Worm (Caenorhabditis elegans) whole organism, young adult: ENCODE results near the gene rskd-1.

Experiments
- C17E4.6 ChIP-seq: fragments of 200-800 bp; sonication (Bioruptor generic); IDR thresholded peaks from 2 replicates; pipeline ENCODE4 v1.3.6; 2022; ENCODE audit warnings: missing genetic modification reagents, missing genetic modification characterization, missing compliant biosample characterization
- F22D6.2 ChIP-seq: sonication (generic microtip); optimal IDR thresholded peaks from 2 replicates; lab custom pipeline; 2016; ENCODE audit warnings: mild to moderate bottlenecking, missing genetic modification characterization, missing compliant biosample characterization
- F49E8.2 ChIP-seq: sonication (generic microtip); optimal IDR thresholded peaks from 3 replicates; lab custom pipeline; 2017; ENCODE audit warnings: missing genetic modification characterization, mild to moderate bottlenecking, missing compliant biosample characterization, antibody characterized with exemption, moderate library complexity; ENCODE audit not compliant: insufficient read depth
- F55B11.4 ChIP-seq: sonication (generic microtip); optimal IDR thresholded peaks from 2 replicates; lab custom pipeline; 2016; ENCODE audit warnings: missing compliant biosample characterization, missing genetic modification characterization, borderline replicate concordance; ENCODE audit not compliant: insufficient read depth
- Y53G8AR.9 ChIP-seq: fragments of 200-800 bp; sonication (Bioruptor generic); conservative IDR thresholded peaks from 2 replicates; pipeline ENCODE4 v1.3.6; 2022; ENCODE audit warnings: missing genetic modification reagents, missing genetic modification characterization, missing compliant biosample characterization
- Y56A3A.18 ChIP-seq: fragments of 200-800 bp; sonication (Bioruptor generic); IDR thresholded peaks from 2 replicates; pipeline ENCODE4 v1.3.6; 2022; ENCODE audit warnings: missing genetic modification reagents, missing genetic modification characterization, missing compliant biosample characterization
- Y79H2A.3 ChIP-seq: fragments of 200-800 bp; sonication (Bioruptor generic); conservative IDR thresholded peaks from 2 replicates; pipeline ENCODE4 v1.3.6; 2022; ENCODE audit warnings: missing genetic modification reagents, missing genetic modification characterization, missing compliant biosample characterization
- Y95B8A.8 ChIP-seq: fragments of 200-800 bp; sonication (Bioruptor generic); IDR thresholded peaks from 2 replicates; pipeline ENCODE4 v1.3.6; 2022; ENCODE audit warnings: missing genetic modification reagents, missing genetic modification characterization, missing compliant biosample characterization
- akir-1 ChIP-seq: fragments of 200-800 bp; sonication (Bioruptor generic); optimal IDR thresholded peaks from 2 replicates; lab custom pipeline; 2018; ENCODE audit warnings: mild to moderate bottlenecking, missing genetic modification characterization, moderate library complexity, missing compliant biosample characterization
- ama-1 ChIP-seq, 3 experiments: fragments of 150-350 bp in 1 of 3; sonication (generic microtip) in 2 of 3; optimal IDR thresholded peaks; 2 replicates each; lab custom pipeline; 2014 to 2018; ENCODE audit warnings: missing biosample characterization in 2 of 3, missing genetic modification characterization in 2 of 3, missing genetic modification reagents in 2 of 3
- attf-5 ChIP-seq: fragments of 200-800 bp; sonication (Bioruptor generic); optimal IDR thresholded peaks from 2 replicates; lab custom pipeline; 2018; ENCODE audit warnings: mild to moderate bottlenecking, missing genetic modification characterization, missing compliant biosample characterization
- attf-6 ChIP-seq: fragments of 200-800 bp; sonication (Bioruptor generic); IDR thresholded peaks from 2 replicates; pipeline ENCODE4 v1.3.6; 2022; ENCODE audit warnings: missing genetic modification reagents, missing genetic modification characterization, missing compliant biosample characterization
- bed-1 ChIP-seq: fragments of 200-800 bp; sonication (Bioruptor generic); IDR thresholded peaks from 2 replicates; pipeline ENCODE4 v1.3.6; 2022; ENCODE audit warnings: missing genetic modification reagents, missing genetic modification characterization, missing compliant biosample characterization
- bed-2 ChIP-seq: fragments of 200-800 bp; sonication (Bioruptor generic); IDR thresholded peaks from 2 replicates; pipeline ENCODE4 v1.3.6; 2022; ENCODE audit warnings: missing genetic modification reagents, missing genetic modification characterization, missing compliant biosample characterization
- ccch-3 ChIP-seq: fragments of 200-800 bp; sonication (Bioruptor generic); optimal IDR thresholded peaks from 2 replicates; lab custom pipeline; 2018; ENCODE audit warnings: mild to moderate bottlenecking, missing genetic modification characterization, missing compliant biosample characterization
- ceh-27 ChIP-seq: fragments of 200-800 bp; sonication (Bioruptor generic); optimal IDR thresholded peaks from 2 replicates; lab custom pipeline; 2018; ENCODE audit warnings: mild to moderate bottlenecking, missing genetic modification characterization, moderate library complexity, missing compliant biosample characterization
- ceh-40 ChIP-seq: fragments of 200-800 bp; sonication (Bioruptor generic); IDR thresholded peaks from 2 replicates; pipeline ENCODE4 v1.3.6; 2022; ENCODE audit warnings: missing genetic modification characterization, missing compliant biosample characterization
- ceh-91 ChIP-seq: fragments of 200-800 bp; sonication (Bioruptor generic); IDR thresholded peaks from 2 replicates; pipeline ENCODE4 v1.3.6; 2022; ENCODE audit warnings: missing genetic modification reagents, missing genetic modification characterization, missing compliant biosample characterization
- dox-1 ChIP-seq: fragments of 200-800 bp; sonication (Bioruptor generic); IDR thresholded peaks from 2 replicates; pipeline ENCODE4 v1.3.6; 2022; ENCODE audit warnings: missing genetic modification reagents, missing genetic modification characterization, missing compliant biosample characterization
- dpl-1 ChIP-seq: fragments of 150-350 bp; optimal IDR thresholded peaks from 2 replicates; lab custom pipeline; 2014; ENCODE audit warnings: missing biosample characterization, missing genetic modification reagents, missing genetic modification characterization
- egl-18 ChIP-seq: fragments of 200-800 bp; sonication (Bioruptor generic); IDR thresholded peaks from 2 replicates; pipeline ENCODE4 v1.3.6; 2022; ENCODE audit warnings: missing genetic modification reagents, missing genetic modification characterization, missing compliant biosample characterization
- egl-44 ChIP-seq: fragments of 200-800 bp; sonication (Bioruptor generic); IDR thresholded peaks from 2 replicates; pipeline ENCODE4 v1.3.6; 2022; ENCODE audit warnings: missing genetic modification reagents, missing genetic modification characterization, missing compliant biosample characterization
- gei-17 ChIP-seq: fragments of 200-800 bp; sonication (Bioruptor generic); optimal IDR thresholded peaks from 2 replicates; lab custom pipeline; 2018; ENCODE audit warnings: mild to moderate bottlenecking, missing genetic modification characterization, missing compliant biosample characterization
- him-1 ChIP-seq: sonication (generic microtip); optimal IDR thresholded peaks from 2 replicates; lab custom pipeline; 2016; ENCODE audit warnings: missing genotype, missing genetic modification reagents, missing genetic modification characterization, missing compliant biosample characterization
- hlh-12 ChIP-seq: sonication (generic microtip); optimal IDR thresholded peaks from 2 replicates; lab custom pipeline; 2016; ENCODE audit warnings: missing genetic modification characterization, missing compliant biosample characterization
- hsf-1 ChIP-seq: fragments of 200-800 bp; sonication (Bioruptor generic); IDR thresholded peaks from 2 replicates; pipeline ENCODE4 v1.3.6; 2022; ENCODE audit warnings: missing genetic modification reagents, missing genetic modification characterization, missing compliant biosample characterization
- let-526 ChIP-seq: fragments of 200-800 bp; sonication (Bioruptor generic); IDR thresholded peaks from 2 replicates; pipeline ENCODE4 v1.3.6; 2022; ENCODE audit warnings: missing genetic modification reagents, missing genetic modification characterization, missing compliant biosample characterization
- lin-26 ChIP-seq: fragments of 200-800 bp; sonication (Bioruptor generic); IDR thresholded peaks from 2 replicates; pipeline ENCODE4 v1.3.6; 2022; ENCODE audit warnings: missing genetic modification reagents, missing genetic modification characterization, missing compliant biosample characterization
- lin-35 ChIP-seq, 3 experiments: fragments of 150-350 bp in 2 of 3; sonication (generic microtip) in 1 of 3; optimal IDR thresholded peaks; 2 replicates each; lab custom pipeline; 2014 to 2018; ENCODE audit warnings: missing biosample characterization in 3 of 3, missing genetic modification characterization in 3 of 3, missing genetic modification reagents in 3 of 3
- lin-54 ChIP-seq: fragments of 200-800 bp; sonication (Bioruptor generic); optimal IDR thresholded peaks from 2 replicates; lab custom pipeline; 2018; ENCODE audit warnings: mild to moderate bottlenecking, missing genetic modification characterization, missing compliant biosample characterization
- lsl-1 ChIP-seq: fragments of 200-800 bp; sonication (Bioruptor generic); optimal IDR thresholded peaks from 2 replicates; lab custom pipeline; 2018; ENCODE audit warnings: mild to moderate bottlenecking, missing genetic modification characterization, moderate library complexity, missing compliant biosample characterization
- mxl-1 ChIP-seq: sonication (generic microtip); optimal IDR thresholded peaks from 2 replicates; lab custom pipeline; 2016; ENCODE audit warnings: missing genetic modification characterization, missing compliant biosample characterization
- nhr-120 ChIP-seq: fragments of 200-800 bp; sonication (Bioruptor generic); IDR thresholded peaks from 2 replicates; pipeline ENCODE4 v1.3.6; 2022; ENCODE audit warnings: missing genetic modification characterization, missing compliant biosample characterization
- nhr-27 ChIP-seq: fragments of 200-800 bp; sonication (Bioruptor generic); optimal IDR thresholded peaks from 2 replicates; lab custom pipeline; 2018; ENCODE audit warnings: mild to moderate bottlenecking, missing genetic modification characterization, moderate library complexity, missing compliant biosample characterization
- nhr-90 ChIP-seq: sonication (generic microtip); optimal IDR thresholded peaks from 2 replicates; lab custom pipeline; 2016; ENCODE audit warnings: missing genotype, mild to moderate bottlenecking, missing genetic modification characterization, missing compliant biosample characterization
- rpc-1 ChIP-seq, 2 experiments: fragments of 150-350 bp in 1 of 2; sonication (generic microtip) in 1 of 2; optimal IDR thresholded peaks; 2 replicates each; lab custom pipeline; 2014 to 2018; ENCODE audit warnings: missing biosample characterization in 1 of 2, missing genetic modification characterization in 1 of 2, missing genetic modification reagents in 1 of 2, missing genotype in 1 of 2
- sea-2 ChIP-seq: fragments of 200-800 bp; sonication (Bioruptor generic); IDR thresholded peaks from 2 replicates; pipeline ENCODE4 v1.3.6; 2022; ENCODE audit warnings: missing genetic modification characterization, missing compliant biosample characterization
- snpc-4 ChIP-seq, 5 experiments: fragments of 150-350 bp in 1 of 5; sonication (generic microtip) in 4 of 5; optimal IDR thresholded peaks; 2 replicates each; lab custom pipeline; 2014 to 2018; ENCODE audit warnings: missing genetic modification characterization in 5 of 5, missing biosample characterization in 3 of 5, antibody characterized with exemption in 2 of 5, mild to moderate bottlenecking in 2 of 5, missing compliant biosample characterization in 2 of 5, missing genotype in 2 of 5, moderate library complexity in 2 of 5, missing genetic modification reagents in 1 of 5
- somi-1 ChIP-seq: fragments of 200-800 bp; sonication (Bioruptor generic); optimal IDR thresholded peaks from 2 replicates; lab custom pipeline; 2018; ENCODE audit warnings: mild to moderate bottlenecking, missing genetic modification characterization, missing compliant biosample characterization
- sptf-2 ChIP-seq: fragments of 200-800 bp; sonication (Bioruptor generic); optimal IDR thresholded peaks from 2 replicates; lab custom pipeline; 2018; ENCODE audit warnings: mild to moderate bottlenecking, missing genetic modification characterization, missing compliant biosample characterization
- tbp1 ChIP-seq: fragments of 200-800 bp; sonication (Bioruptor generic); optimal IDR thresholded peaks from 2 replicates; lab custom pipeline; 2018; ENCODE audit warnings: mild to moderate bottlenecking, missing genetic modification characterization, missing compliant biosample characterization
- tlf-1 ChIP-seq: fragments of 200-800 bp; sonication (Bioruptor generic); optimal IDR thresholded peaks from 2 replicates; lab custom pipeline; 2018; ENCODE audit warnings: mild to moderate bottlenecking, missing genetic modification characterization, missing compliant biosample characterization
- unc-62 ChIP-seq: fragments of 150-350 bp; optimal IDR thresholded peaks from 2 replicates; lab custom pipeline; 2014; ENCODE audit warnings: missing biosample characterization, missing genetic modification reagents, missing genetic modification characterization
- zfh-2 ChIP-seq: fragments of 200-800 bp; sonication (Bioruptor generic); conservative IDR thresholded peaks from 2 replicates; pipeline ENCODE4 v1.3.6; 2022; ENCODE audit warnings: missing genetic modification reagents, missing genetic modification characterization, missing compliant biosample characterization
- ztf-18 ChIP-seq: sonication (generic microtip); optimal IDR thresholded peaks from 2 replicates; lab custom pipeline; 2016; ENCODE audit warnings: missing genotype, mild to moderate bottlenecking, missing genetic modification characterization, missing compliant biosample characterization
- ztf-26 ChIP-seq: sonication (generic microtip); optimal IDR thresholded peaks from 2 replicates; lab custom pipeline; 2017; ENCODE audit warnings: missing genetic modification characterization, missing compliant biosample characterization
- ztf-6 ChIP-seq: fragments of 200-800 bp; sonication (Bioruptor generic); IDR thresholded peaks from 2 replicates; pipeline ENCODE4 v1.3.6; 2022; ENCODE audit warnings: missing genetic modification reagents, missing genetic modification characterization, missing compliant biosample characterization

Gene rskd-1

ce11 chrV:12317894-12318553 is 29.6 kb upstream of the rskd-1 start, which contains the start of the genes R04F11.5 and R04F11.2 (continued):
- TF ChIP-seq F49E8.2 (tag; lab: Kevin White, UChicago), result peak; percentile 64
- no peak for TF ChIP-seq C17E4.6 (GFP tag; lab: Robert Waterston, UW)
- peak; percentile 46; the same call in 1 of the 2 replicates for TF ChIP-seq Y53G8AR.9 (GFP tag; lab: Robert Waterston, UW)
- peak; percentile 95 for TF ChIP-seq lsl-1 (GFP tag; lab: Kevin White, UChicago)
- TF ChIP-seq hsf-1 (GFP tag; lab: Robert Waterston, UW), result 0 out of 2 replicates have a peak, but pooled peaks have one; percentile 55
- TF ChIP-seq tbp1 (GFP tag; lab: Kevin White, UChicago), result peak; percentile 60
- no peak for TF ChIP-seq somi-1 (GFP tag; lab: Kevin White, UChicago)
- no peak for TF ChIP-seq hlh-12 (tag; lab: Kevin White, UChicago)
- TF ChIP-seq dox-1, result peak; percentile 79
- no peak for TF ChIP-seq snpc-4 (GFP tag; optimal IDR thresholded peaks at IDR 0.05; lab: Kevin White, UChicago)
- peak; percentile 31 to 66 (median 38) for TF ChIP-seq snpc-4 (tag; optimal IDR thresholded peaks at IDR 0.05; lab: Kevin White, UChicago)
- no peak for TF ChIP-seq Y56A3A.18
- TF ChIP-seq F55B11.4 (tag; lab: Kevin White, UChicago), result no peak
- peak; percentile 72 for TF ChIP-seq dpl-1 (GFP tag; lab: Kevin White, UChicago)
- no peak for TF ChIP-seq bed-2
- peak; percentile 83 for TF ChIP-seq ztf-18
- peak; percentile 77 for TF ChIP-seq lin-54 (GFP tag; lab: Kevin White, UChicago)
- no peak for TF ChIP-seq zfh-2 (GFP tag; lab: Robert Waterston, UW)
- TF ChIP-seq lin-35 (GFP tag; optimal IDR thresholded peaks at IDR 0.05; lab: Kevin White, UChicago), result peak; percentile 10 to 81 (median 15)
- TF ChIP-seq ztf-26, result no peak
- TF ChIP-seq rpc-1 (optimal IDR thresholded peaks at IDR 0.05; lab: Kevin White, UChicago), result no peak
- TF ChIP-seq rpc-1 (tag; optimal IDR thresholded peaks at IDR 0.05; lab: Kevin White, UChicago), result no peak
- TF ChIP-seq ztf-6 (GFP tag; lab: Robert Waterston, UW), result no peak
- TF ChIP-seq ceh-40 (GFP tag; lab: Robert Waterston, UW), result no peak
- TF ChIP-seq egl-18 (GFP tag; lab: Robert Waterston, UW), result no peak
- TF ChIP-seq Y79H2A.3 (GFP tag; lab: Robert Waterston, UW), result no peak
- TF ChIP-seq let-526, result no peak
- no peak for TF ChIP-seq bed-1 (GFP tag; lab: Robert Waterston, UW)
- no peak for TF ChIP-seq ama-1 (optimal IDR thresholded peaks at IDR 0.05; lab: Kevin White, UChicago)
- TF ChIP-seq ama-1 (GFP tag; optimal IDR thresholded peaks at IDR 0.05; lab: Kevin White, UChicago), result no peak
- peak; percentile 79 for TF ChIP-seq Y95B8A.8 (GFP tag; lab: Robert Waterston, UW)
- no peak for TF ChIP-seq lin-26
- peak; percentile 81 for TF ChIP-seq ceh-91 (GFP tag; lab: Robert Waterston, UW)
- TF ChIP-seq nhr-27 (tag; lab: Kevin White, UChicago), result no peak
- no peak for TF ChIP-seq sea-2 (GFP tag; lab: Robert Waterston, UW)
- TF ChIP-seq tlf-1 (GFP tag; lab: Kevin White, UChicago), result peak; percentile 40
- no peak for TF ChIP-seq gei-17 (GFP tag; lab: Kevin White, UChicago)
- no peak for TF ChIP-seq nhr-120
- TF ChIP-seq mxl-1 (tag; lab: Kevin White, UChicago), result no peak
- TF ChIP-seq attf-5 (GFP tag; lab: Kevin White, UChicago), result peak; percentile 88
- no peak for TF ChIP-seq egl-44 (GFP tag; lab: Robert Waterston, UW)
- peak; percentile 39 for TF ChIP-seq ceh-27 (GFP tag; lab: Kevin White, UChicago)
- TF ChIP-seq nhr-90 (tag; lab: Kevin White, UChicago), result no peak
- no peak for TF ChIP-seq sptf-2 (GFP tag; lab: Kevin White, UChicago)
- no peak for TF ChIP-seq F22D6.2
- TF ChIP-seq akir-1, result no peak
- no peak for TF ChIP-seq ccch-3 (GFP tag; lab: Kevin White, UChicago)
- no peak for TF ChIP-seq him-1
- no peak for TF ChIP-seq attf-6 (GFP tag; lab: Robert Waterston, UW)
- TF ChIP-seq unc-62 (GFP tag; lab: Kevin White, UChicago), result no peak
